Fruit fly (Drosophila melanogaster) Kc167 (cell line): ENCODE results near the gene Svil.

Source experiments
- Myc ChIP-seq: fragments of >200 bp; optimal IDR thresholded peaks from 2 replicates; lab custom pipeline; 2017; ENCODE audit warnings: missing external identifiers
- Sin3A ChIP-seq: fragments of >200 bp; optimal IDR thresholded peaks from 2 replicates; lab custom pipeline; 2018; ENCODE audit warnings: missing external identifiers
- h ChIP-seq: fragments of >200 bp; optimal IDR thresholded peaks from 3 replicates; lab custom pipeline; 2018; ENCODE audit warnings: missing external identifiers
- insv ChIP-seq: fragments of >200 bp; optimal IDR thresholded peaks from 3 replicates; lab custom pipeline; 2018; ENCODE audit warnings: missing external identifiers
- psq ChIP-seq: fragments of >200 bp; optimal IDR thresholded peaks from 2 replicates; lab custom pipeline; 2017; ENCODE audit warnings: missing external identifiers

dm6 chr3L:2441831-2442230, 64.4 kb downstream of the Svil start:
- no peak for TF ChIP-seq psq
- TF ChIP-seq Myc (lab: Kevin White, UChicago) = no peak
- no peak for TF ChIP-seq h (lab: Kevin White, UChicago)
- no peak for TF ChIP-seq insv (lab: Kevin White, UChicago)
- no peak for TF ChIP-seq Sin3A (lab: Kevin White, UChicago)
